Worm (Caenorhabditis elegans) whole organism, L1 larva: Measurements from ENCODE around the gene lpl-1.

ENCODE experiments used
- ama-1 ChIP-seq: fragments of 150-350 bp; optimal IDR thresholded peaks from 2 replicates; lab custom pipeline; 2014
- ceh-63 ChIP-seq: fragments of 200-800 bp; sonication (Bioruptor generic); optimal IDR thresholded peaks from 2 replicates; lab custom pipeline; 2018; ENCODE audit warnings: mild to moderate bottlenecking, missing genetic modification characterization, missing compliant biosample characterization
- ceh-90 ChIP-seq: sonication (generic microtip); optimal IDR thresholded peaks from 2 replicates; lab custom pipeline; 2016; ENCODE audit warnings: missing genetic modification characterization, missing compliant biosample characterization
- elt-2 ChIP-seq: sonication (generic microtip); optimal IDR thresholded peaks from 2 replicates; lab custom pipeline; 2016; ENCODE audit warnings: missing genetic modification characterization, mild to moderate bottlenecking, inconsistent platforms, missing compliant biosample characterization, missing genetic modification reagents
- fkh-10 ChIP-seq: sonication (generic microtip); optimal IDR thresholded peaks from 2 replicates; lab custom pipeline; 2017; ENCODE audit warnings: missing biosample characterization, missing genetic modification reagents, missing genetic modification characterization
- hpl-2 ChIP-seq: fragments of 150-350 bp; optimal IDR thresholded peaks from 2 replicates; lab custom pipeline; 2014; ENCODE audit warnings: missing biosample characterization, missing genetic modification reagents, missing genetic modification characterization
- lin-15B ChIP-seq: fragments of 150-350 bp; sonication (generic microtip); optimal IDR thresholded peaks from 3 replicates; lab custom pipeline; 2014; ENCODE audit warnings: missing biosample characterization, missing genetic modification characterization
- mdl-1 ChIP-seq, 2 experiments: fragments of 150-350 bp; optimal IDR thresholded peaks; 2 replicates each; lab custom pipeline; 2014 to 2017; ENCODE audit warnings: missing biosample characterization in 2 of 2, missing genetic modification characterization in 2 of 2, inconsistent platforms in 1 of 2
- pqm-1 ChIP-seq: sonication (generic microtip); optimal IDR thresholded peaks from 3 replicates; lab custom pipeline; 2017; ENCODE audit warnings: missing biosample characterization, missing genetic modification characterization
- unc-62 ChIP-seq: fragments of 150-350 bp; optimal IDR thresholded peaks from 2 replicates; lab custom pipeline; 2014; ENCODE audit warnings: missing biosample characterization, missing genetic modification reagents, missing genetic modification characterization
- ztf-4 ChIP-seq: fragments of 150-350 bp; optimal IDR thresholded peaks from 2 replicates; lab custom pipeline; 2014; ENCODE audit warnings: missing biosample characterization, missing genetic modification characterization

- TF ChIP-seq pqm-1 (tag; lab: Kevin White, UChicago): no peak
- TF ChIP-seq fkh-10 (GFP tag; lab: Kevin White, UChicago): no peak
- no peak for TF ChIP-seq ztf-4 (tag; lab: Kevin White, UChicago)
- no peak for TF ChIP-seq elt-2 (tag; lab: Kevin White, UChicago)
- no peak for TF ChIP-seq hpl-2
- no peak for TF ChIP-seq mdl-1 (tag; optimal IDR thresholded peaks at IDR 0.05; lab: Kevin White, UChicago)
- TF ChIP-seq ama-1 (lab: Kevin White, UChicago): no peak
- no peak for TF ChIP-seq unc-62 (GFP tag; lab: Kevin White, UChicago)
- no peak for TF ChIP-seq ceh-90
- no peak for TF ChIP-seq ceh-63 (GFP tag; lab: Kevin White, UChicago)
- no peak for TF ChIP-seq lin-15B
Measured at ce11 chrIV:9078469-9078868, 15.4 kb downstream of the lpl-1 start, which contains the start of gene mans-4.
